Fruit fly (Drosophila melanogaster) whole organism, embryonic: ENCODE measurements around the gene raw.
A peak's percentile ranks its signal among the peaks of the same experiment; 100 is the strongest.

Experiments used
- Antp ChIP-seq: fragments of 200-800 bp; sonication (Bioruptor generic); optimal IDR thresholded peaks from 3 replicates; lab custom pipeline; 2016; ENCODE audit warnings: missing biosample characterization, missing genetic modification characterization
- Atf-2 ChIP-seq: fragments of 200-800 bp; sonication (Bioruptor generic); optimal IDR thresholded peaks from 2 replicates; lab custom pipeline; 2016; ENCODE audit warnings: missing biosample characterization, missing genetic modification characterization
- BEAF-32 ChIP-seq: fragments of 200-800 bp; sonication (Bioruptor generic); optimal IDR thresholded peaks from 3 replicates; lab custom pipeline; 2017; ENCODE audit warnings: missing biosample characterization, missing genetic modification characterization, mild to moderate bottlenecking, moderate library complexity, missing genetic modification reagents
- Blimp-1 ChIP-seq: fragments of 200-800 bp; sonication (Bioruptor generic); optimal IDR thresholded peaks from 3 replicates; lab custom pipeline; 2018; ENCODE audit warnings: missing biosample characterization, missing genetic modification characterization, mild to moderate bottlenecking, moderate library complexity, missing genetic modification reagents
- CG11398 ChIP-seq: fragments of 200-800 bp; sonication (Bioruptor generic); optimal IDR thresholded peaks from 2 replicates; lab custom pipeline; 2016; ENCODE audit warnings: missing biosample characterization, missing genetic modification characterization
- CG13123 ChIP-seq: fragments of 200-800 bp; sonication (Bioruptor generic); optimal IDR thresholded peaks from 2 replicates; lab custom pipeline; 2016; ENCODE audit warnings: missing biosample characterization, missing genetic modification characterization
- CG17385 ChIP-seq: fragments of 200-800 bp; sonication (Bioruptor generic); optimal IDR thresholded peaks from 3 replicates; lab custom pipeline; 2018; ENCODE audit warnings: missing biosample characterization, mild to moderate bottlenecking, missing genetic modification characterization
- CG2678 ChIP-seq: fragments of 200-800 bp; sonication (Bioruptor generic); optimal IDR thresholded peaks from 3 replicates; lab custom pipeline; 2019; ENCODE audit warnings: missing biosample characterization, mild to moderate bottlenecking, missing genetic modification characterization, moderate library complexity
- CG32772 ChIP-seq: fragments of 200-800 bp; sonication (Bioruptor generic); IDR thresholded peaks from 2 replicates; pipeline ENCODE4 v1.3.6; 2022; ENCODE audit warnings: missing biosample characterization, missing genetic modification characterization
- CG4328 ChIP-seq: fragments of 200-800 bp; sonication (Bioruptor generic); optimal IDR thresholded peaks from 3 replicates; lab custom pipeline; 2017; ENCODE audit warnings: missing biosample characterization, missing genetic modification reagents, missing genetic modification characterization
- CG4404 ChIP-seq: fragments of 200-800 bp; sonication (Bioruptor generic); IDR thresholded peaks from 2 replicates; pipeline ENCODE4 v1.3.6; 2022; ENCODE audit warnings: missing biosample characterization, missing genetic modification characterization
- CG6175 ChIP-seq: fragments of 200-800 bp; sonication (Bioruptor generic); IDR thresholded peaks from 3 replicates; pipeline ENCODE4 v1.3.6; 2022; ENCODE audit warnings: missing biosample characterization, missing genetic modification characterization
- CG6272 ChIP-seq: fragments of 200-800 bp; sonication (Bioruptor generic); IDR thresholded peaks from 2 replicates; pipeline ENCODE4 v1.3.6; 2022; ENCODE audit warnings: missing biosample characterization, missing genetic modification characterization
- CG7271 ChIP-seq: fragments of 200-800 bp; sonication (Bioruptor generic); optimal IDR thresholded peaks from 2 replicates; lab custom pipeline; 2018; ENCODE audit warnings: missing biosample characterization, mild to moderate bottlenecking, missing genetic modification characterization, moderate library complexity
- CG9215 ChIP-seq: fragments of 200-800 bp; sonication (Bioruptor generic); IDR thresholded peaks from 2 replicates; pipeline ENCODE4 v1.3.6; 2022; ENCODE audit warnings: missing biosample characterization, missing genetic modification characterization
- CG9727 ChIP-seq: fragments of 200-800 bp; sonication (Bioruptor generic); optimal IDR thresholded peaks from 3 replicates; lab custom pipeline; 2017; ENCODE audit warnings: missing biosample characterization, mild to moderate bottlenecking, missing genetic modification characterization
- CHES-1-like ChIP-seq: fragments of 200-800 bp; sonication (Bioruptor generic); optimal IDR thresholded peaks from 2 replicates; lab custom pipeline; 2016; ENCODE audit warnings: missing biosample characterization, missing genetic modification characterization
- Dp ChIP-seq: fragments of 200-800 bp; sonication (Bioruptor generic); optimal IDR thresholded peaks from 2 replicates; lab custom pipeline; 2018; ENCODE audit warnings: missing biosample characterization, mild to moderate bottlenecking, missing genetic modification characterization, moderate library complexity
- E2f1 ChIP-seq: fragments of 200-800 bp; sonication (Bioruptor generic); IDR thresholded peaks from 2 replicates; pipeline ENCODE4 v1.3.6; 2022; ENCODE audit warnings: missing biosample characterization, missing genetic modification characterization
- Ets97D ChIP-seq: fragments of 200-800 bp; sonication (Bioruptor generic); optimal IDR thresholded peaks from 3 replicates; lab custom pipeline; 2016; ENCODE audit warnings: missing biosample characterization, missing genetic modification characterization
- Hr3 ChIP-seq: fragments of 200-800 bp; sonication (Bioruptor generic); optimal IDR thresholded peaks from 3 replicates; lab custom pipeline; 2016; ENCODE audit warnings: missing biosample characterization, missing genetic modification characterization
- NK7.1 ChIP-seq: fragments of 200-800 bp; sonication (Bioruptor generic); optimal IDR thresholded peaks from 3 replicates; lab custom pipeline; 2016; ENCODE audit warnings: missing biosample characterization, missing genetic modification characterization
- Rfx ChIP-seq: fragments of 200-800 bp; sonication (Bioruptor generic); IDR thresholded peaks from 2 replicates; pipeline ENCODE4 v1.3.6; 2022; ENCODE audit warnings: missing biosample characterization, missing genetic modification characterization
- Xrp1 ChIP-seq: fragments of 200-800 bp; sonication (Bioruptor generic); IDR thresholded peaks from 2 replicates; pipeline ENCODE4 v1.3.6; 2022; ENCODE audit warnings: missing biosample characterization, missing genetic modification characterization
- al ChIP-seq: fragments of 200-800 bp; sonication (Bioruptor generic); IDR thresholded peaks from 2 replicates; pipeline ENCODE4 v1.3.6; 2022; ENCODE audit warnings: missing biosample characterization, missing genetic modification characterization
- bbx ChIP-seq: fragments of 200-800 bp; sonication (Bioruptor generic); IDR thresholded peaks from 2 replicates; pipeline ENCODE4 v1.3.6; 2022; ENCODE audit warnings: missing biosample characterization, missing genetic modification characterization; ENCODE audit not compliant: partially characterized antibody
- bcd ChIP-seq: fragments of 200-800 bp; sonication (Bioruptor generic); optimal IDR thresholded peaks from 2 replicates; lab custom pipeline; 2017; ENCODE audit warnings: missing biosample characterization, mild to moderate bottlenecking, missing genetic modification characterization
- chinmo ChIP-seq: fragments of 200-800 bp; sonication (Bioruptor generic); IDR thresholded peaks from 4 replicates; pipeline ENCODE4 v1.3.6; 2022; ENCODE audit warnings: missing biosample characterization, missing genetic modification characterization; ENCODE audit not compliant: partially characterized antibody
- dan ChIP-seq: fragments of 200-800 bp; sonication (Bioruptor generic); IDR thresholded peaks from 2 replicates; pipeline ENCODE4 v1.3.6; 2022; ENCODE audit warnings: missing biosample characterization, missing genetic modification characterization
- ewg ChIP-seq: fragments of 200-800 bp; sonication (Bioruptor generic); optimal IDR thresholded peaks from 3 replicates; lab custom pipeline; 2017; ENCODE audit warnings: mild to moderate bottlenecking, missing biosample characterization, missing genetic modification reagents, missing genetic modification characterization
- gfzf ChIP-seq: fragments of 200-800 bp; sonication (Bioruptor generic); optimal IDR thresholded peaks from 2 replicates; lab custom pipeline; 2016; ENCODE audit warnings: missing biosample characterization, mild to moderate bottlenecking, missing genetic modification characterization, moderate library complexity
- grau ChIP-seq: fragments of 200-800 bp; optimal IDR thresholded peaks from 3 replicates; lab custom pipeline; 2019; ENCODE audit warnings: missing biosample characterization, mild to moderate bottlenecking, missing genetic modification characterization, moderate library complexity
- grn ChIP-seq: fragments of 200-800 bp; sonication (Bioruptor generic); optimal IDR thresholded peaks from 3 replicates; lab custom pipeline; 2017; ENCODE audit warnings: missing biosample characterization, missing genetic modification characterization
- hkb ChIP-seq, 2 experiments: fragments of 200-800 bp in 1 of 2; fragments of >200 bp in 1 of 2; sonication (Bioruptor generic) in 1 of 2; IDR thresholded peaks in 1 of 2; optimal IDR thresholded peaks in 1 of 2; 2 replicates each; pipeline versions ENCODE4 v1.3.6 to Lab custom; 2017 to 2022; ENCODE audit warnings: missing biosample characterization in 1 of 2, missing genetic modification characterization in 1 of 2
- ken ChIP-seq: fragments of 200-800 bp; sonication (Bioruptor generic); IDR thresholded peaks from 3 replicates; pipeline ENCODE4 v1.3.6; 2022; ENCODE audit warnings: missing biosample characterization, missing genetic modification characterization
- lbe ChIP-seq: fragments of 200-800 bp; sonication (Bioruptor generic); optimal IDR thresholded peaks from 2 replicates; lab custom pipeline; 2016; ENCODE audit warnings: missing biosample characterization, mild to moderate bottlenecking, missing genetic modification characterization
- lov ChIP-seq, 2 experiments: fragments of 200-800 bp in 1 of 2; fragments of >200 bp in 1 of 2; sonication (Bioruptor generic) in 1 of 2; IDR thresholded peaks in 1 of 2; optimal IDR thresholded peaks in 1 of 2; 2 replicates in 1 of 2; 3 replicates in 1 of 2; pipeline versions ENCODE4 v1.3.6 to Lab custom; 2017 to 2022; ENCODE audit warnings: missing biosample characterization in 1 of 2, missing genetic modification characterization in 1 of 2
- p53 ChIP-seq: fragments of 200-800 bp; sonication (Bioruptor generic); optimal IDR thresholded peaks from 2 replicates; lab custom pipeline; 2016; ENCODE audit warnings: missing biosample characterization, missing genetic modification characterization
- psq ChIP-seq: fragments of 200-800 bp; sonication (Bioruptor generic); optimal IDR thresholded peaks from 2 replicates; lab custom pipeline; 2017; ENCODE audit warnings: missing biosample characterization, missing genetic modification characterization
- rib ChIP-seq: fragments of 200-800 bp; sonication (Bioruptor generic); IDR thresholded peaks from 2 replicates; pipeline ENCODE4 v1.3.6; 2022; ENCODE audit warnings: missing biosample characterization, missing genetic modification characterization
- sd ChIP-seq: fragments of 200-800 bp; sonication (Bioruptor generic); optimal IDR thresholded peaks from 3 replicates; lab custom pipeline; 2018; ENCODE audit warnings: missing biosample characterization, mild to moderate bottlenecking, missing genetic modification characterization, moderate library complexity
- tin ChIP-seq: fragments of 200-800 bp; sonication (Bioruptor generic); optimal IDR thresholded peaks from 3 replicates; lab custom pipeline; 2016; ENCODE audit warnings: missing biosample characterization, missing genetic modification characterization
- unc-4 ChIP-seq: fragments of 200-800 bp; sonication (Bioruptor generic); IDR thresholded peaks from 2 replicates; pipeline ENCODE4 v1.3.6; 2022; ENCODE audit warnings: missing biosample characterization, missing genetic modification characterization; ENCODE audit not compliant: partially characterized antibody
- zfh2 ChIP-seq: fragments of 200-800 bp; sonication (Bioruptor generic); optimal IDR thresholded peaks from 2 replicates; lab custom pipeline; 2016; ENCODE audit warnings: missing biosample characterization, missing genetic modification characterization

Gene raw

dm6 chr2L:8719757-8720156 lies 20.7 kb downstream of the raw start (continued):
- no peak for TF ChIP-seq lbe (GFP tag; lab: Kevin White, UChicago)
- no peak for TF ChIP-seq CG6175 (GFP tag; lab: Robert Waterston, UW)
- no peak for TF ChIP-seq CG32772 (GFP tag; lab: Robert Waterston, UW)
- no peak for TF ChIP-seq ewg (GFP tag; lab: Kevin White, UChicago)
- TF ChIP-seq CG9215 (GFP tag; lab: Robert Waterston, UW), result no peak
- TF ChIP-seq unc-4, result no peak
- TF ChIP-seq p53, result no peak
- no peak for TF ChIP-seq Rfx
- no peak for TF ChIP-seq gfzf (GFP tag; lab: Kevin White, UChicago)
- no peak for TF ChIP-seq CG4404 (GFP tag; lab: Robert Waterston, UW)
- peak; percentile 23; the same call in 1 of the 2 replicates for TF ChIP-seq rib
- TF ChIP-seq sd (tag; lab: Kevin White, UChicago), result peak; percentile 93
- no peak for TF ChIP-seq tin (GFP tag; lab: Kevin White, UChicago)
- TF ChIP-seq al (GFP tag; lab: Robert Waterston, UW), result no peak
- TF ChIP-seq bcd, result no peak
- no peak for TF ChIP-seq BEAF-32
- TF ChIP-seq CG9727 (GFP tag; lab: Kevin White, UChicago), result no peak
- no peak for TF ChIP-seq E2f1 (GFP tag; lab: Robert Waterston, UW)
- no peak for TF ChIP-seq dan (GFP tag; lab: Robert Waterston, UW)
- TF ChIP-seq CG11398 (GFP tag; lab: Kevin White, UChicago), result no peak
- 0 out of 4 replicates have a peak, but pooled peaks have one; percentile 11 for TF ChIP-seq chinmo
- no peak for TF ChIP-seq bbx (GFP tag; lab: Robert Waterston, UW)
- TF ChIP-seq CG4328 (GFP tag; lab: Kevin White, UChicago), result no peak
- no peak for TF ChIP-seq Hr3
- TF ChIP-seq zfh2, result no peak
- no peak for TF ChIP-seq Blimp-1 (GFP tag; lab: Kevin White, UChicago)
- TF ChIP-seq psq (GFP tag; lab: Kevin White, UChicago), result no peak
- TF ChIP-seq ken (GFP tag; lab: Robert Waterston, UW), result no peak
- TF ChIP-seq Antp (GFP tag; lab: Kevin White, UChicago), result no peak
- no peak for TF ChIP-seq CG17385 (GFP tag; lab: Kevin White, UChicago)
- no peak for TF ChIP-seq CG6272 (GFP tag; lab: Robert Waterston, UW)
- no peak for TF ChIP-seq CG7271 (tag; lab: Kevin White, UChicago)
- no peak for TF ChIP-seq NK7.1
- no peak for TF ChIP-seq Atf-2 (GFP tag; lab: Kevin White, UChicago)
- TF ChIP-seq Dp (GFP tag; lab: Kevin White, UChicago), result no peak
- no peak for TF ChIP-seq Ets97D (GFP tag; lab: Kevin White, UChicago)
- no peak for TF ChIP-seq CG13123
- TF ChIP-seq CG2678, result peak; percentile 16
- TF ChIP-seq grn (GFP tag; lab: Kevin White, UChicago), result peak; percentile 98
- peak; percentile 3 for TF ChIP-seq grau (tag; lab: Kevin White, UChicago)
- no peak for TF ChIP-seq CHES-1-like
- TF ChIP-seq hkb (optimal IDR thresholded peaks at IDR 0.05; lab: Kevin White, UChicago), result no peak
- TF ChIP-seq hkb (GFP tag; IDR thresholded peaks at IDR 0.05; lab: Robert Waterston, UW), result no peak
- no peak for TF ChIP-seq Xrp1 (GFP tag; lab: Robert Waterston, UW)
- TF ChIP-seq lov (optimal IDR thresholded peaks at IDR 0.05; lab: Kevin White, UChicago), result no peak
- no peak for TF ChIP-seq lov (GFP tag; IDR thresholded peaks at IDR 0.05; lab: Robert Waterston, UW)
